Worm (Caenorhabditis elegans): ENCODE results near the gene W07A12.8.

W07A12.8 gene

ce11 chrII:9185915-9186314 lies 20.3 kb upstream of the W07A12.8 start:
- TF ChIP-seq ceh-30 (tag; optimal IDR thresholded peaks at IDR 0.05) (no peak), unc-3 (GFP tag; conservative IDR thresholded peaks at IDR 0.05) (no peak), unc-3 (tag; optimal IDR thresholded peaks at IDR 0.05) (no peak), ama-1 (optimal IDR thresholded peaks at IDR 0.05) (no peak), ceh-34 (tag; optimal IDR thresholded peaks at IDR 0.05) (no peak), dve-1 (tag; optimal IDR thresholded peaks at IDR 0.05) (no peak), lim-6 (tag; optimal IDR thresholded peaks at IDR 0.05) (no peak), unc-55 (GFP tag; optimal IDR thresholded peaks at IDR 0.05) (no peak), rnt-1 (tag; optimal IDR thresholded peaks at IDR 0.05) (no peak), odd-2 (tag; optimal IDR thresholded peaks at IDR 0.05) (no peak)

- TF ChIP-seq pqm-1 (tag; optimal IDR thresholded peaks at IDR 0.05) (no peak), pat-9 (tag; optimal IDR thresholded peaks at IDR 0.05) (no peak), elt-2 (tag; optimal IDR thresholded peaks at IDR 0.05) (peak; percentile 62)
These were observed 15.5 kb upstream of the W07A12.8 start for ce11 chrII:9181155-9181554.

DNA sequence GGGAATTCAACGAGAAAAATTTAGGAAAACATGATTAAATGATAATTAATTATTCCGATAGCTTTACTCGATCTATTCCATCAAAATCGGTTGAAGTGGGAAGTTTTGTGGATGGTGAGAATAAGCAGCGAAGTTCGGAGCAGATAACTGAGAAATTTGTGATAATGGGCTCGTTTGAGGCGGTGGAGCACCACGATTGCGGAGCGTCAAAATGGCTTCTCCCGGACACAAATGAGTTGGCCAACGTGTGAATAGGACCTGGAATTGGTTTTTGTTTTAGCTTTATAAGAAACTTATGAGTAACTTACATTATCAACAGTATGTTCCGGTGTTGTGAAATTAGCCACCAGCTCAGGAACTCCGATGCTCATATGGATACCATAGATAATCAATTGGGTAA lies 13.2 kb upstream of the W07A12.8 start:
- no peak for TF ChIP-seq lin-11 (tag; optimal IDR thresholded peaks at IDR 0.05)
- TF ChIP-seq ceh-19 (GFP tag; optimal IDR thresholded peaks at IDR 0.05), result no peak
- no peak for TF ChIP-seq hlh-30 (tag; optimal IDR thresholded peaks at IDR 0.05; ENCODE audit: insufficient read depth)
- TF ChIP-seq tbx-2 (tag; optimal IDR thresholded peaks at IDR 0.05), result no peak
- no peak for TF ChIP-seq ceh-9 (tag; optimal IDR thresholded peaks at IDR 0.05)
- no peak for TF ChIP-seq unc-55 (GFP tag; optimal IDR thresholded peaks at IDR 0.05)
- TF ChIP-seq che-1 (tag; optimal IDR thresholded peaks at IDR 0.05), result no peak
- TF ChIP-seq ceh-24 (tag; optimal IDR thresholded peaks at IDR 0.05), result no peak
- TF ChIP-seq gmeb-2 (tag; optimal IDR thresholded peaks at IDR 0.05), result no peak
- no peak for TF ChIP-seq pha-4 (tag; optimal IDR thresholded peaks at IDR 0.05)
- no peak for TF ChIP-seq ama-1 (optimal IDR thresholded peaks at IDR 0.05)
- TF ChIP-seq elt-2 (tag; optimal IDR thresholded peaks at IDR 0.05), result no peak
- TF ChIP-seq lim-6 (tag; optimal IDR thresholded peaks at IDR 0.05), result no peak
- no peak for TF ChIP-seq unc-3 (GFP tag; conservative IDR thresholded peaks at IDR 0.05)
- TF ChIP-seq unc-3 (tag; optimal IDR thresholded peaks at IDR 0.05), result no peak
- TF ChIP-seq nhr-11 (tag; optimal IDR thresholded peaks at IDR 0.05), result no peak
- TF ChIP-seq unc-42 (tag; optimal IDR thresholded peaks at IDR 0.05), result no peak

DNA sequence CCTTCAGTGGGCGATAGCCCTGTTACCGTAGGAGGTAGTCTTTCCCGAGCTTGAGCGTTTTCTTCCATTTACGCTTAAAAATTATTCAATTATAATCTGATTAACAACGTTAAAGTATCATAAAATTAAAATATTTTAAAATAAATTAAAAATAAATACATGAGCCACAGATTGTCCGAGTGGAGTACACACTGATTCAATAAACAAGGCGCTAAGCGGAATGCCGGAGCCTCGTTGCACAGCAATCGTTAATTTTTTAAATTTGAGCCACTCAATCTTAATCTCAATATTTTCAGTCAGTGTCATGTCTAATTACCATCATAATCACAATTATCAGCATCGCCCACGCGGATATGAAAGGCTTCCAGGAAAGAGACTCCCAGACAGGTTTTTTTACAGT lies 11.5 kb upstream of the W07A12.8 start, which contains the start of the genes sec-5 and pir-1:
sec-5 (minus strand) TSS at position 73 of the 400 bp plus-strand sequence.
pir-1 (plus strand) TSS at position 221 of the 400 bp plus-strand sequence.
- TF ChIP-seq unc-42 (tag; optimal IDR thresholded peaks at IDR 0.05), result peak; percentile 38
- TF ChIP-seq pat-9 (tag; optimal IDR thresholded peaks at IDR 0.05), result no peak

DNA sequence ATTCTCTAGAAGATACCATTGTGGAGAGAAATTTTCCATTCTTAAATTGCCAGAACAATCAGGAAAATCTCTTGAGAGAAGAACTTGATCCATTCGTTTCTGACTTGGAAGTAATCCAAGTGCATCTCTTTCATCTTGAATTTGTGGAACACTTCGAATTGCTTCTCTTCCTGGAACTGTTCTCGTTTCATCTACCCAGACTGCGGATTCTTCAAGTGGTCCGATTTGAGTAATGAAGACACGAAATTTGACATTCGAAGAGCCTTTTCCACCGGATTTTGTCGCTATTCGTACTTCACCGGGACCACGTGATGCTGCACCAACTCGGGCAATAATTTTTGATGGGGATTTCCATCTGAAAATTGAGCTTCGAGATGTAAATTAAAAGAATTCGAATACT lies 10.9 kb upstream of the W07A12.8 start:
- TF ChIP-seq ceh-48 (tag; optimal IDR thresholded peaks at IDR 0.05), result no peak
- TF ChIP-seq ceh-30 (tag; optimal IDR thresholded peaks at IDR 0.05), result no peak
- TF ChIP-seq fkh-10 (GFP tag; optimal IDR thresholded peaks at IDR 0.05), result no peak
- no peak for TF ChIP-seq ceh-22 (tag; optimal IDR thresholded peaks at IDR 0.05)
- no peak for TF ChIP-seq syd-9 (tag; optimal IDR thresholded peaks at IDR 0.05)
- no peak for TF ChIP-seq rnt-1 (tag; optimal IDR thresholded peaks at IDR 0.05)
- no peak for TF ChIP-seq T23F11.4 (GFP tag; optimal IDR thresholded peaks at IDR 0.05)
- TF ChIP-seq pros-1 (tag; optimal IDR thresholded peaks at IDR 0.05), result no peak
- TF ChIP-seq dmd-4 (tag; optimal IDR thresholded peaks at IDR 0.05; ENCODE audit: borderline replicate concordance), result no peak
- TF ChIP-seq ref-2 (tag; optimal IDR thresholded peaks at IDR 0.05), result no peak
- no peak for TF ChIP-seq ceh-6 (GFP tag; optimal IDR thresholded peaks at IDR 0.05)
- no peak for TF ChIP-seq tbx-7 (tag; optimal IDR thresholded peaks at IDR 0.05)

All from whole organism, late embryonic.